Fruit fly (Drosophila melanogaster): Measurements from ENCODE around the gene CG42597.

The CG42597 gene

dm6 chr2L:22065243-22065642 is at the start of gene CG42597:
Gene CG42597, minus strand, starts transcription at chr2L:22065343.
- no peak for TF ChIP-seq noc (tag; optimal IDR thresholded peaks at IDR 0.05)

- TF ChIP-seq noc (tag; optimal IDR thresholded peaks at IDR 0.05), result no peak
Measured at dm6 chr2L:22108664-22109063, 43.5 kb upstream of the CG42597 start, which contains the start of gene CG6675. Gene CG6675, plus strand, starts transcription at chr2L:22108964.

dm6 chr2L:22107204-22107603 is 42.1 kb upstream of the CG42597 start, which contains the start of gene CG10834:
Gene CG10834, minus strand, starts transcription at chr2L:22107304.
- no peak for TF ChIP-seq noc (tag; optimal IDR thresholded peaks at IDR 0.05)

- TF ChIP-seq noc (tag; optimal IDR thresholded peaks at IDR 0.05), result no peak
Measured at dm6 chr2L:22105412-22105811, 40.3 kb upstream of the CG42597 start, which contains the start of gene CG15219. Gene CG15219, minus strand, starts transcription at chr2L:22105512.

- TF ChIP-seq noc (tag; optimal IDR thresholded peaks at IDR 0.05), result no peak
Measured at dm6 chr2L:22104301-22104700, 39.2 kb upstream of the CG42597 start, which contains the start of gene tplus3b. Gene tplus3b, minus strand, starts transcription at chr2L:22104401.

dm6 chr2L:22079332-22079731 is 14.2 kb upstream of the CG42597 start, which contains the start of gene ttm3:
Gene ttm3, plus strand, starts transcription at chr2L:22079632.
- TF ChIP-seq noc (tag; optimal IDR thresholded peaks at IDR 0.05), result no peak

- no peak for TF ChIP-seq noc (tag; optimal IDR thresholded peaks at IDR 0.05)
Measured at dm6 chr2L:22070844-22071243, 5.7 kb upstream of the CG42597 start, which contains the start of gene tplus3a. Gene tplus3a, plus strand, starts transcription at chr2L:22071144.

dm6 chr2L:22059852-22060251 is 5.3 kb downstream of the CG42597 start:
- TF ChIP-seq noc (tag; optimal IDR thresholded peaks at IDR 0.05), result no peak

dm6 chr2L:22054202-22054601 is 10.9 kb downstream of the CG42597 start, which contains the start of gene CG34173:
Gene CG34173, minus strand, starts transcription at chr2L:22054302.
- no peak for TF ChIP-seq noc (tag; optimal IDR thresholded peaks at IDR 0.05)

- no peak for TF ChIP-seq noc (tag; optimal IDR thresholded peaks at IDR 0.05)
Measured at dm6 chr2L:22043777-22044176, 21.4 kb downstream of the CG42597 start, which contains the start of gene CG31601. Gene CG31601, minus strand, starts transcription at chr2L:22043877.

- TF ChIP-seq noc (tag; optimal IDR thresholded peaks at IDR 0.05), result no peak
Measured at dm6 chr2L:22037560-22037959, 27.6 kb downstream of the CG42597 start, which contains the start of gene Grl40a. Gene Grl40a, plus strand, starts transcription at chr2L:22037860.

- TF ChIP-seq noc (tag; optimal IDR thresholded peaks at IDR 0.05), result no peak
Measured at dm6 chr2L:22036877-22037276, 28.3 kb downstream of the CG42597 start.

dm6 chr2L:22024362-22024761 is 40.8 kb downstream of the CG42597 start:
- TF ChIP-seq noc (tag; optimal IDR thresholded peaks at IDR 0.05), result no peak

dm6 chr2L:22018861-22019270 is 46.3 kb downstream of the CG42597 start, which contains the start of gene tio:
Gene tio, plus strand, starts transcription at chr2L:22019208.
- TF ChIP-seq noc (tag; optimal IDR thresholded peaks at IDR 0.05), result no peak

- TF ChIP-seq noc (tag; optimal IDR thresholded peaks at IDR 0.05), result no peak
Measured at dm6 chr2L:22014890-22015289, 50.3 kb downstream of the CG42597 start, which contains the start of gene CG31693. Gene CG31693, plus strand, starts transcription at chr2L:22015190.

All from whole organism, larva.